Fruit fly (Drosophila melanogaster) whole organism, embryonic: ENCODE measurements around the gene spn-F.

Source experiments
- ATbp ChIP-seq: fragments of 200-800 bp; sonication (Bioruptor generic); optimal IDR thresholded peaks from 2 replicates; lab custom pipeline; 2017; ENCODE audit warnings: missing biosample characterization, mild to moderate bottlenecking, missing genetic modification characterization, missing genetic modification reagents
- Abd-B ChIP-seq: fragments of 200-800 bp; sonication (Bioruptor generic); optimal IDR thresholded peaks from 2 replicates; lab custom pipeline; 2018; ENCODE audit warnings: missing biosample characterization, mild to moderate bottlenecking, missing genetic modification characterization, moderate library complexity
- CG10321 ChIP-seq: fragments of 200-800 bp; sonication (Bioruptor generic); IDR thresholded peaks from 2 replicates; pipeline ENCODE4 v1.3.6; 2022; ENCODE audit warnings: missing biosample characterization, missing genetic modification characterization
- CG10543 ChIP-seq: fragments of 200-800 bp; sonication (Bioruptor generic); optimal IDR thresholded peaks from 3 replicates; lab custom pipeline; 2017; ENCODE audit warnings: missing biosample characterization, mild to moderate bottlenecking, missing genetic modification characterization, moderate library complexity
- CG10565 ChIP-seq: fragments of 200-800 bp; sonication (Bioruptor generic); optimal IDR thresholded peaks from 3 replicates; lab custom pipeline; 2016; ENCODE audit warnings: missing biosample characterization, mild to moderate bottlenecking, missing genetic modification characterization
- CG1233 ChIP-seq: fragments of 200-800 bp; sonication (Bioruptor generic); optimal IDR thresholded peaks from 4 replicates; lab custom pipeline; 2018; ENCODE audit warnings: missing biosample characterization, mild to moderate bottlenecking, missing genetic modification characterization
- CG15479 ChIP-seq: fragments of 200-800 bp; sonication (Bioruptor generic); optimal IDR thresholded peaks from 3 replicates; lab custom pipeline; 2019; ENCODE audit warnings: missing biosample characterization, mild to moderate bottlenecking, missing genetic modification characterization, moderate library complexity
- CG17186 ChIP-seq: fragments of 200-800 bp; sonication (Bioruptor generic); optimal IDR thresholded peaks from 3 replicates; lab custom pipeline; 2017; ENCODE audit warnings: missing biosample characterization, missing genetic modification reagents, missing genetic modification characterization
- CG17385 ChIP-seq: fragments of 200-800 bp; sonication (Bioruptor generic); optimal IDR thresholded peaks from 3 replicates; lab custom pipeline; 2018; ENCODE audit warnings: missing biosample characterization, mild to moderate bottlenecking, missing genetic modification characterization
- CG2116 ChIP-seq: fragments of 200-800 bp; sonication (Bioruptor generic); optimal IDR thresholded peaks from 3 replicates; lab custom pipeline; 2018; ENCODE audit warnings: missing biosample characterization, mild to moderate bottlenecking, missing genetic modification characterization
- CG32767 ChIP-seq: fragments of 200-800 bp; sonication (Bioruptor generic); IDR thresholded peaks from 2 replicates; pipeline ENCODE4 v1.3.6; 2022; ENCODE audit warnings: missing biosample characterization, missing genetic modification characterization
- CG34422 ChIP-seq: fragments of 200-800 bp; sonication (Bioruptor generic); IDR thresholded peaks from 3 replicates; pipeline ENCODE4 v1.3.6; 2022; ENCODE audit warnings: missing biosample characterization, missing genetic modification characterization
- CG3838 ChIP-seq: fragments of 200-800 bp; sonication (Bioruptor generic); optimal IDR thresholded peaks from 3 replicates; lab custom pipeline; 2016; ENCODE audit warnings: missing biosample characterization, missing genetic modification characterization
- CG3847 ChIP-seq: fragments of 200-800 bp; sonication (Bioruptor generic); IDR thresholded peaks from 2 replicates; pipeline ENCODE4 v1.3.6; 2022; ENCODE audit warnings: missing biosample characterization, missing genetic modification characterization
- CG43689 ChIP-seq: fragments of 200-800 bp; sonication (Bioruptor generic); IDR thresholded peaks from 2 replicates; pipeline ENCODE4 v1.3.6; 2022; ENCODE audit warnings: missing biosample characterization, missing genetic modification characterization
- CG6254 ChIP-seq: fragments of 200-800 bp; sonication (Bioruptor generic); optimal IDR thresholded peaks from 3 replicates; lab custom pipeline; 2017; ENCODE audit warnings: mild to moderate bottlenecking, missing biosample characterization, missing genetic modification reagents, missing genetic modification characterization
- CG7786 ChIP-seq: fragments of 200-800 bp; sonication (Bioruptor generic); optimal IDR thresholded peaks from 2 replicates; lab custom pipeline; 2016; ENCODE audit warnings: missing biosample characterization, missing genetic modification characterization
- CG8290 ChIP-seq, 3 experiments: fragments of 200-800 bp; sonication (Bioruptor generic); optimal IDR thresholded peaks; 2 replicates each; lab custom pipeline; 2016 to 2019; ENCODE audit warnings: missing biosample characterization in 3 of 3, missing genetic modification characterization in 3 of 3, mild to moderate bottlenecking in 2 of 3, moderate library complexity in 1 of 3
- CG9932 ChIP-seq: fragments of 200-800 bp; sonication (Bioruptor generic); IDR thresholded peaks from 2 replicates; pipeline ENCODE4 v1.3.6; 2022; ENCODE audit warnings: missing biosample characterization, missing genetic modification characterization
- D19B ChIP-seq: fragments of 200-800 bp; sonication (Bioruptor generic); optimal IDR thresholded peaks from 2 replicates; lab custom pipeline; 2017; ENCODE audit warnings: missing biosample characterization, mild to moderate bottlenecking, missing genetic modification characterization
- Dek ChIP-seq: fragments of 200-800 bp; sonication (Bioruptor generic); optimal IDR thresholded peaks from 3 replicates; lab custom pipeline; 2019; ENCODE audit warnings: missing biosample characterization, mild to moderate bottlenecking, missing genetic modification characterization, moderate library complexity
- Doc3 ChIP-seq: fragments of 200-800 bp; sonication (Bioruptor generic); IDR thresholded peaks from 3 replicates; pipeline ENCODE4 v1.3.6; 2022; ENCODE audit warnings: missing biosample characterization, missing genetic modification characterization; ENCODE audit not compliant: partially characterized antibody
- E2f1 ChIP-seq: fragments of 200-800 bp; sonication (Bioruptor generic); IDR thresholded peaks from 2 replicates; pipeline ENCODE4 v1.3.6; 2022; ENCODE audit warnings: missing biosample characterization, missing genetic modification characterization
- Med ChIP-seq: fragments of 200-800 bp; sonication (Bioruptor generic); peaks from one replicate; lab custom pipeline; 2016; ENCODE audit warnings: missing biosample characterization, missing genetic modification characterization, mild to moderate bottlenecking, inconsistent platforms, moderate library complexity
- NC2β ChIP-seq: fragments of 200-800 bp; sonication (Bioruptor generic); optimal IDR thresholded peaks from 2 replicates; lab custom pipeline; 2016; ENCODE audit warnings: missing biosample characterization, missing genetic modification characterization
- Neu2 ChIP-seq: fragments of 200-800 bp; sonication (Bioruptor generic); optimal IDR thresholded peaks from 3 replicates; lab custom pipeline; 2016; ENCODE audit warnings: missing biosample characterization, missing genetic modification characterization, borderline replicate concordance
- Rx ChIP-seq: fragments of 200-800 bp; sonication (Bioruptor generic); IDR thresholded peaks from 2 replicates; pipeline ENCODE4 v1.3.6; 2022; ENCODE audit warnings: missing biosample characterization, missing genetic modification characterization
- Sin3A ChIP-seq: fragments of >200 bp; optimal IDR thresholded peaks from 2 replicates; lab custom pipeline; 2018
- YL-1 ChIP-seq: fragments of 200-800 bp; sonication (Bioruptor generic); optimal IDR thresholded peaks from 3 replicates; lab custom pipeline; 2017; ENCODE audit warnings: missing biosample characterization, mild to moderate bottlenecking, missing genetic modification characterization
- ac ChIP-seq: fragments of 200-800 bp; sonication (Bioruptor generic); optimal IDR thresholded peaks from 3 replicates; lab custom pipeline; 2017; ENCODE audit warnings: missing biosample characterization, mild to moderate bottlenecking, missing genetic modification characterization
- amos ChIP-seq: fragments of 200-800 bp; sonication (Bioruptor generic); IDR thresholded peaks from 2 replicates; pipeline ENCODE4 v1.3.6; 2022; ENCODE audit warnings: missing biosample characterization, missing genetic modification characterization; ENCODE audit not compliant: partially characterized antibody
- bowl ChIP-seq: fragments of 200-800 bp; sonication (Bioruptor generic); IDR thresholded peaks from 2 replicates; pipeline ENCODE4 v1.3.6; 2022; ENCODE audit warnings: missing biosample characterization, missing genetic modification characterization
- cad ChIP-seq: fragments of >200 bp; optimal IDR thresholded peaks from 2 replicates; lab custom pipeline; 2017; ENCODE audit warnings: missing biosample characterization, missing genetic modification characterization
- dm ChIP-seq: fragments of 200-800 bp; sonication (Bioruptor generic); optimal IDR thresholded peaks from 3 replicates; lab custom pipeline; 2016; ENCODE audit warnings: missing biosample characterization, missing genetic modification characterization
- ewg ChIP-seq: fragments of 200-800 bp; sonication (Bioruptor generic); optimal IDR thresholded peaks from 3 replicates; lab custom pipeline; 2017; ENCODE audit warnings: mild to moderate bottlenecking, missing biosample characterization, missing genetic modification reagents, missing genetic modification characterization
- kah ChIP-seq: fragments of 200-800 bp; sonication (Bioruptor generic); optimal IDR thresholded peaks from 2 replicates; lab custom pipeline; 2018; ENCODE audit warnings: missing biosample characterization, mild to moderate bottlenecking, missing genetic modification characterization
- mirr ChIP-seq: fragments of 200-800 bp; sonication (Bioruptor generic); optimal IDR thresholded peaks from 3 replicates; lab custom pipeline; 2018; ENCODE audit warnings: missing biosample characterization, mild to moderate bottlenecking, missing genetic modification characterization
- nerfin-1 ChIP-seq: fragments of 200-800 bp; sonication (Bioruptor generic); optimal IDR thresholded peaks from 3 replicates; lab custom pipeline; 2019; ENCODE audit warnings: missing biosample characterization, mild to moderate bottlenecking, missing genetic modification characterization, moderate library complexity
- nmo ChIP-seq: fragments of 200-800 bp; sonication (Bioruptor generic); optimal IDR thresholded peaks from 2 replicates; lab custom pipeline; 2018; ENCODE audit warnings: missing biosample characterization, mild to moderate bottlenecking, missing genetic modification characterization, moderate library complexity
- pita ChIP-seq: fragments of 200-800 bp; sonication (Bioruptor generic); optimal IDR thresholded peaks from 2 replicates; lab custom pipeline; 2017; ENCODE audit warnings: missing biosample characterization, mild to moderate bottlenecking, missing genetic modification characterization
- pros ChIP-seq: fragments of 200-800 bp; sonication (Bioruptor generic); optimal IDR thresholded peaks from 3 replicates; lab custom pipeline; 2019; ENCODE audit warnings: missing biosample characterization, mild to moderate bottlenecking, missing genetic modification characterization, moderate library complexity
- repo ChIP-seq: fragments of 200-800 bp; sonication (Bioruptor generic); optimal IDR thresholded peaks from 2 replicates; lab custom pipeline; 2016; ENCODE audit warnings: missing biosample characterization, missing genetic modification characterization
- salm ChIP-seq: fragments of 200-800 bp; sonication (Bioruptor generic); optimal IDR thresholded peaks from 2 replicates; lab custom pipeline; 2018; ENCODE audit warnings: missing biosample characterization, mild to moderate bottlenecking, missing genetic modification characterization
- schlank ChIP-seq: fragments of 200-800 bp; sonication (Bioruptor generic); optimal IDR thresholded peaks from 2 replicates; lab custom pipeline; 2018; ENCODE audit warnings: missing biosample characterization, mild to moderate bottlenecking, missing genetic modification characterization
- sd ChIP-seq: fragments of 200-800 bp; sonication (Bioruptor generic); optimal IDR thresholded peaks from 3 replicates; lab custom pipeline; 2018; ENCODE audit warnings: missing biosample characterization, mild to moderate bottlenecking, missing genetic modification characterization, moderate library complexity
- sens ChIP-seq: fragments of 200-800 bp; sonication (Bioruptor generic); peaks from one replicate; lab custom pipeline; 2016; ENCODE audit warnings: missing biosample characterization, missing genetic modification characterization
- stwl ChIP-seq: fragments of 200-800 bp; sonication (Bioruptor generic); optimal IDR thresholded peaks from 3 replicates; lab custom pipeline; 2018; ENCODE audit warnings: missing biosample characterization, mild to moderate bottlenecking, missing genetic modification characterization, moderate library complexity
- sug ChIP-seq: fragments of 200-800 bp; optimal IDR thresholded peaks from 2 replicates; lab custom pipeline; 2019; ENCODE audit warnings: missing biosample characterization, mild to moderate bottlenecking, missing genetic modification characterization, moderate library complexity
- trem ChIP-seq: fragments of 200-800 bp; optimal IDR thresholded peaks from 3 replicates; lab custom pipeline; 2019; ENCODE audit warnings: missing biosample characterization, mild to moderate bottlenecking, missing genetic modification characterization, moderate library complexity
- zfh1 ChIP-seq: fragments of 200-800 bp; sonication (Bioruptor generic); IDR thresholded peaks from 3 replicates; pipeline ENCODE4 v1.3.6; 2022; ENCODE audit warnings: missing biosample characterization, missing genetic modification characterization

The spn-F gene

dm6 chr3R:31215830-31216229 is 39.1 kb upstream of the spn-F start, which contains the start of gene CG15561 (continued):
- TF ChIP-seq stwl (tag; lab: Kevin White, UChicago) (peak; percentile 81), cad (GFP tag; lab: Kevin White, UChicago) (peak; percentile 80), repo (GFP tag; lab: Kevin White, UChicago) (no peak), Abd-B (GFP tag; lab: Kevin White, UChicago) (no peak), bowl (no peak), Neu2 (GFP tag; lab: Kevin White, UChicago) (no peak), E2f1 (GFP tag; lab: Robert Waterston, UW) (no peak), D19B (peak; percentile 7), pros (GFP tag; lab: Kevin White, UChicago) (no peak), CG10565 (no peak), NC2β (GFP tag; lab: Kevin White, UChicago) (peak; percentile 44), CG10543 (GFP tag; lab: Kevin White, UChicago) (peak; percentile 52), amos (GFP tag; lab: Robert Waterston, UW) (no peak), sens (peak; percentile 82), ewg (GFP tag; lab: Kevin White, UChicago) (peak; percentile 20), CG3838 (no peak), CG1233 (GFP tag; lab: Kevin White, UChicago) (peak; percentile 49), CG7786 (peak; percentile 32), CG15479 (GFP tag; lab: Kevin White, UChicago) (peak; percentile 97), CG34422 (GFP tag; lab: Robert Waterston, UW) (no peak), ATbp (GFP tag; lab: Kevin White, UChicago) (no peak), trem (tag; lab: Kevin White, UChicago) (peak; percentile 68)

DNA sequence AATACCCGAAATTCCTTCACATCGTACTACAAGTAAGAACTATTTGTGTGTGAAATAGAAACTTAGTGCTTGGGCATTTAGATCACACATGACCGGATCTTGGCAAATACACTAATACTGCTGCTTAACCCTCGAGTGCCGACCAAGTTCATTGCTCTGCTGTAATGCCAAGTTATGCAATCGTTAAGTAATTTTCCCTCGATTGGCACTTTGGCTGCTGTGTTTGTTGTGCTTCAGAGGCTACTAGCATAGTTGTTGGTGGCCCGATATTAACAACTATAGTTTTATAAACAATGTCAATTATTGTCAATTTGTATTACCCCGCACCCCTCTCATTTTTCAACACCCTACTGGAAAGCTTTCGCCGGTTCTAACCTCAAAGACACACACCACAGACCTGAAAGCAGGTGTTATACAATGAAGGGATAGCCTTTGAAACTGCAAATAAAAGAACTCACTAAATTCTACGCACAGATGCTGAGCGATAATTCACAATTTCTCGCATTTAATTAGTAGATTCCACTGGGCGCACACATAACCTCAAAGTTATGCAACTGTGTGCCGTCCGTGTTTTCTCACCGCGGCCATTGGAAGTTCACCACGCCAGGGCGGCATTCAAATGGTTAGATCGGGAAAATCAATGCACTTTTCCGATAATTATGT is 36.6 kb upstream of the spn-F start:
- TF ChIP-seq sug (tag; lab: Kevin White, UChicago) (peak; percentile 55), nmo (peak; percentile 13), zfh1 (GFP tag; lab: Robert Waterston, UW) (no peak), salm (peak; percentile 1), Med (GFP tag; lab: Kevin White, UChicago) (peak; percentile 67), mirr (GFP tag; lab: Kevin White, UChicago) (peak; percentile 18), CG10321 (no peak), sd (tag; lab: Kevin White, UChicago) (peak; percentile 67), CG17385 (GFP tag; lab: Kevin White, UChicago) (peak; percentile 47), ac (GFP tag; lab: Kevin White, UChicago) (no peak), CG32767 (GFP tag; lab: Robert Waterston, UW) (no peak), dm (GFP tag; lab: Kevin White, UChicago) (peak; percentile 62), CG2116 (GFP tag; lab: Kevin White, UChicago) (peak; percentile 25), pita (GFP tag; lab: Kevin White, UChicago) (no peak), kah (GFP tag; lab: Kevin White, UChicago) (peak; percentile 2), Dek (peak; percentile 9), CG3847 (GFP tag; lab: Robert Waterston, UW) (no peak), YL-1 (GFP tag; lab: Kevin White, UChicago) (peak; percentile 96), CG9932 (no peak), nerfin-1 (peak; percentile 89), CG43689 (no peak), CG17186 (GFP tag; lab: Kevin White, UChicago) (peak; percentile 22), CG6254 (GFP tag; lab: Kevin White, UChicago) (peak; percentile 50), Doc3 (GFP tag; lab: Robert Waterston, UW) (no peak), Rx (GFP tag; lab: Robert Waterston, UW) (no peak), schlank (tag; lab: Kevin White, UChicago) (no peak), CG8290 (GFP tag; optimal IDR thresholded peaks at IDR 0.05; lab: Kevin White, UChicago) (no peak), CG8290 (tag; optimal IDR thresholded peaks at IDR 0.05; lab: Kevin White, UChicago) (peak in 1 of 2 experiments; percentile 17), Sin3A (lab: Kevin White, UChicago) (no peak)
